Fruit fly (Drosophila melanogaster) whole organism, prepupa: ENCODE measurements around the gene CG8814.

Experiments
- Blimp-1 ChIP-seq: fragments of 200-800 bp; sonication (Bioruptor generic); optimal IDR thresholded peaks from 3 replicates; lab custom pipeline; 2017; ENCODE audit warnings: missing biosample characterization, missing genetic modification characterization, mild to moderate bottlenecking, moderate library complexity, missing genetic modification reagents
- CG10669 ChIP-seq: fragments of 200-800 bp; sonication (Bioruptor generic); optimal IDR thresholded peaks from 3 replicates; lab custom pipeline; 2018; ENCODE audit warnings: missing biosample characterization, mild to moderate bottlenecking, missing genetic modification characterization, moderate library complexity
- CG15336 ChIP-seq: fragments of 200-800 bp; sonication (Bioruptor generic); IDR thresholded peaks from 2 replicates; pipeline ENCODE4 v1.3.6; 2022; ENCODE audit warnings: missing biosample characterization, missing genetic modification characterization
- CG16779 ChIP-seq: fragments of 200-800 bp; sonication (Bioruptor generic); optimal IDR thresholded peaks from 3 replicates; lab custom pipeline; 2017; ENCODE audit warnings: missing biosample characterization, mild to moderate bottlenecking, missing genetic modification characterization
- CG31627 ChIP-seq: fragments of 200-800 bp; sonication (Bioruptor generic); optimal IDR thresholded peaks from 3 replicates; lab custom pipeline; 2016; ENCODE audit warnings: missing biosample characterization, missing genetic modification characterization
- CG6276 ChIP-seq: fragments of 200-800 bp; sonication (Bioruptor generic); optimal IDR thresholded peaks from 2 replicates; lab custom pipeline; 2017; ENCODE audit warnings: missing biosample characterization, mild to moderate bottlenecking, missing genetic modification characterization
- Ets21C ChIP-seq: fragments of 200-800 bp; sonication (Bioruptor generic); optimal IDR thresholded peaks from 3 replicates; lab custom pipeline; 2016; ENCODE audit warnings: missing biosample characterization, missing genetic modification characterization
- Hr38 ChIP-seq: sonication (Bioruptor generic); optimal IDR thresholded peaks from 2 replicates; lab custom pipeline; 2016; ENCODE audit warnings: missing biosample characterization, missing genetic modification characterization
- Hr39 ChIP-seq: fragments of 200-800 bp; sonication (Bioruptor generic); optimal IDR thresholded peaks from 2 replicates; lab custom pipeline; 2016; ENCODE audit warnings: missing biosample characterization, missing genetic modification characterization
- Lpt ChIP-seq: fragments of 200-800 bp; sonication (Bioruptor generic); optimal IDR thresholded peaks from 3 replicates; lab custom pipeline; 2016; ENCODE audit warnings: missing biosample characterization, missing genetic modification characterization
- eg ChIP-seq: fragments of 200-800 bp; sonication (Bioruptor generic); IDR thresholded peaks from 3 replicates; pipeline ENCODE4 v1.3.6; 2022; ENCODE audit warnings: missing biosample characterization, missing genetic modification characterization
- net ChIP-seq: fragments of 200-800 bp; sonication (Bioruptor generic); optimal IDR thresholded peaks from 3 replicates; lab custom pipeline; 2016; ENCODE audit warnings: missing biosample characterization, missing genetic modification characterization
- svp ChIP-seq: fragments of 200-800 bp; sonication (Bioruptor generic); peaks from one replicate; lab custom pipeline; 2016; ENCODE audit warnings: missing biosample characterization, missing genetic modification characterization

DNA sequence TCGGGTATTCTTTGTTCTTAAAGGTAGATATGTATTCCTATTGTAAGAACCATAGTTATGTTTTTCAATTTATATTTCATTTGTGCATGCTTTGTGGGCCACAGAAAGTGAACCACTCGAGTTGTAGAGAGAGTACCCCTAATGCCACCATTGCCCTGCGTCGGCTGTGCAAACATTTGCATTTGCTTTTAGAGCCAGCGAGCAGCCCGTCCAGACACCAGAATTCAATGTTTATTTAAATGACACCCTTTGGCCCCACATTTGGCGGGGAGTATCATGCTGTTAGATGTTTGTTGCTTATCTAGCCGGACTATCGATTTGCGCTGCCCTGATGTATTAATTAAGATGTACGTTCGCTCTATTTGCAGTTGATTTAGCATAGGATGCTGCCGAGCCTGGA is 10.1 kb upstream of the CG8814 start:
- no peak for TF ChIP-seq net
- TF ChIP-seq Lpt (GFP tag; lab: Kevin White, UChicago): no peak
- TF ChIP-seq CG10669: no peak
- TF ChIP-seq CG16779 (tag; lab: Kevin White, UChicago): no peak
- TF ChIP-seq CG15336 (GFP tag; lab: Robert Waterston, UW): no peak
- no peak for TF ChIP-seq Blimp-1 (GFP tag; lab: Kevin White, UChicago)
- TF ChIP-seq svp (GFP tag; lab: Kevin White, UChicago): no peak
- no peak for TF ChIP-seq Hr38 (GFP tag; lab: Kevin White, UChicago)
- no peak for TF ChIP-seq CG6276 (GFP tag; lab: Kevin White, UChicago)
- TF ChIP-seq eg (GFP tag; lab: Robert Waterston, UW): 0 out of 3 replicates have a peak, but pooled peaks have one; percentile 27
- TF ChIP-seq Ets21C (GFP tag; lab: Kevin White, UChicago): no peak
- no peak for TF ChIP-seq Hr39 (GFP tag; lab: Kevin White, UChicago)
- TF ChIP-seq CG31627: no peak
